Fruit fly (Drosophila melanogaster) whole organism, pupa: ENCODE results near the gene CG15373.

Experiments used
- CG10348 ChIP-seq: fragments of 200-800 bp; sonication (Bioruptor generic); IDR thresholded peaks from 2 replicates; pipeline ENCODE4 v1.3.6; 2022; ENCODE audit warnings: missing biosample characterization, missing genetic modification characterization
- CG12605 ChIP-seq: fragments of 200-800 bp; sonication (Bioruptor generic); IDR thresholded peaks from 2 replicates; pipeline ENCODE4 v1.3.6; 2022; ENCODE audit warnings: missing biosample characterization, missing genetic modification characterization
- CG13204 ChIP-seq: fragments of 200-800 bp; sonication (Bioruptor generic); optimal IDR thresholded peaks from 2 replicates; lab custom pipeline; 2018; ENCODE audit warnings: missing biosample characterization, mild to moderate bottlenecking, missing genetic modification characterization, moderate library complexity
- CG14655 ChIP-seq: fragments of 200-800 bp; sonication (Bioruptor generic); optimal IDR thresholded peaks from 3 replicates; lab custom pipeline; 2017; ENCODE audit warnings: mild to moderate bottlenecking, missing biosample characterization, missing genetic modification reagents, missing genetic modification characterization
- CG15710 ChIP-seq: fragments of 200-800 bp; sonication (Bioruptor generic); optimal IDR thresholded peaks from 2 replicates; lab custom pipeline; 2018; ENCODE audit warnings: missing biosample characterization, mild to moderate bottlenecking, missing genetic modification characterization, moderate library complexity
- CG17806 ChIP-seq: fragments of 200-800 bp; sonication (Bioruptor generic); optimal IDR thresholded peaks from 2 replicates; lab custom pipeline; 2018; ENCODE audit warnings: missing biosample characterization, mild to moderate bottlenecking, missing genetic modification characterization, moderate library complexity
- CG32121 ChIP-seq: fragments of 200-800 bp; sonication (Bioruptor generic); IDR thresholded peaks from 2 replicates; pipeline ENCODE4 v1.3.6; 2022; ENCODE audit warnings: missing biosample characterization, missing genetic modification characterization
- CG34367 ChIP-seq: fragments of 200-800 bp; sonication (Bioruptor generic); optimal IDR thresholded peaks from 2 replicates; lab custom pipeline; 2018; ENCODE audit warnings: missing biosample characterization, mild to moderate bottlenecking, missing genetic modification characterization
- CG4496 ChIP-seq: fragments of 200-800 bp; sonication (Bioruptor generic); IDR thresholded peaks from 3 replicates; pipeline ENCODE4 v1.3.6; 2022; ENCODE audit warnings: missing biosample characterization, missing genetic modification characterization
- CG8159 ChIP-seq: fragments of 200-800 bp; sonication (Bioruptor generic); optimal IDR thresholded peaks from 3 replicates; lab custom pipeline; 2018; ENCODE audit warnings: missing biosample characterization, mild to moderate bottlenecking, missing genetic modification characterization, moderate library complexity
- CG8301 ChIP-seq: fragments of 200-800 bp; sonication (Bioruptor generic); optimal IDR thresholded peaks from 2 replicates; lab custom pipeline; 2018; ENCODE audit warnings: missing biosample characterization, mild to moderate bottlenecking, missing genetic modification characterization
- CG9948 ChIP-seq: fragments of 200-800 bp; sonication (Bioruptor generic); optimal IDR thresholded peaks from 2 replicates; lab custom pipeline; 2018; ENCODE audit warnings: missing biosample characterization, mild to moderate bottlenecking, missing genetic modification characterization, moderate library complexity
- D1 ChIP-seq: fragments of 200-800 bp; sonication (Bioruptor generic); optimal IDR thresholded peaks from 2 replicates; lab custom pipeline; 2018; ENCODE audit warnings: missing biosample characterization, mild to moderate bottlenecking, missing genetic modification characterization, moderate library complexity
- EcR ChIP-seq: fragments of 200-800 bp; sonication (Bioruptor generic); optimal IDR thresholded peaks from 3 replicates; lab custom pipeline; 2019; ENCODE audit warnings: missing biosample characterization, missing genetic modification characterization, mild to moderate bottlenecking, moderate library complexity, missing genetic modification reagents
- Ets98B ChIP-seq: fragments of 200-800 bp; sonication (Bioruptor generic); IDR thresholded peaks from 2 replicates; pipeline ENCODE4 v1.3.6; 2022; ENCODE audit warnings: missing biosample characterization, missing genetic modification characterization
- Pif1A ChIP-seq: fragments of 200-800 bp; sonication (Bioruptor generic); optimal IDR thresholded peaks from 3 replicates; lab custom pipeline; 2016; ENCODE audit warnings: missing biosample characterization, missing genetic modification characterization
- Pif1B ChIP-seq: fragments of 200-800 bp; sonication (Bioruptor generic); optimal IDR thresholded peaks from 3 replicates; lab custom pipeline; 2016; ENCODE audit warnings: missing biosample characterization, missing genetic modification characterization
- Snoo ChIP-seq: fragments of 200-800 bp; sonication (Bioruptor generic); optimal IDR thresholded peaks from 3 replicates; lab custom pipeline; 2017; ENCODE audit warnings: missing biosample characterization, mild to moderate bottlenecking, missing genetic modification characterization, inconsistent platforms
- fd96Ca ChIP-seq: fragments of 200-800 bp; sonication (Bioruptor generic); IDR thresholded peaks from 3 replicates; pipeline ENCODE4 v1.3.6; 2022; ENCODE audit warnings: missing biosample characterization, missing genetic modification characterization
- gl ChIP-seq: fragments of 200-800 bp; sonication (Bioruptor generic); optimal IDR thresholded peaks from 2 replicates; lab custom pipeline; 2018; ENCODE audit warnings: missing biosample characterization, mild to moderate bottlenecking, missing genetic modification characterization
- rn ChIP-seq: fragments of 200-800 bp; sonication (Bioruptor generic); IDR thresholded peaks from 2 replicates; pipeline ENCODE4 v1.3.6; 2022; ENCODE audit warnings: missing biosample characterization, missing genetic modification characterization

Gene CG15373

DNA sequence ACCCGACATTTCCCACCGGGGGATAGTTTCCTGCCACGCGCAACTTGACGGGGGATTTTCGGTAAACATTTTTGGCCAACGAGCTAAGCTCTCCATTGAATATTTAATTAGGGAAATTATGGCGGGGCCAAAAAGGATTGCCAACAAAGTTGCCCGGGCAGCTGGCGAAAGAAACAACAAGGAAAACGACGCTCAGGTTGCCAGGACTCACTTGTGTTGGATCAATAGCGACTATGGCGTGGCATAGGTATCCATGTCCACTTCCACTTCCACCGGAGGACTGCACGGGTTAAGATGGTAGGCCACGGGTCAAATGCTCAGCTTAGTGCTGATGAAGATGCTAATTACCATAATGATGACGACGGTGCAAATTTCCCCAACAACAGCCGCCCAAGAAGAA lies at the start of gene CG15373:
Gene CG15373, plus strand, starts transcription at position 301 of the 400 bp plus-strand sequence.
- no peak for TF ChIP-seq Pif1B (GFP tag; lab: Kevin White, UChicago)
- no peak for TF ChIP-seq CG17806 (tag; lab: Kevin White, UChicago)
- no peak for TF ChIP-seq Snoo (tag; lab: Kevin White, UChicago)
- no peak for TF ChIP-seq rn (GFP tag; lab: Robert Waterston, UW)
- TF ChIP-seq CG9948 (tag; lab: Kevin White, UChicago): no peak
- TF ChIP-seq EcR (GFP tag; lab: Kevin White, UChicago): no peak
- no peak for TF ChIP-seq CG15710 (tag; lab: Kevin White, UChicago)
- no peak for TF ChIP-seq CG12605 (GFP tag; lab: Robert Waterston, UW)

- TF ChIP-seq CG8159 (tag; lab: Kevin White, UChicago) (no peak), CG32121 (GFP tag; lab: Robert Waterston, UW) (no peak), Snoo (tag; lab: Kevin White, UChicago) (no peak), gl (tag; lab: Kevin White, UChicago) (no peak)
These were observed 48.3 kb upstream of the CG15373 start for dm6 chrX:17995535-17995934.

DNA sequence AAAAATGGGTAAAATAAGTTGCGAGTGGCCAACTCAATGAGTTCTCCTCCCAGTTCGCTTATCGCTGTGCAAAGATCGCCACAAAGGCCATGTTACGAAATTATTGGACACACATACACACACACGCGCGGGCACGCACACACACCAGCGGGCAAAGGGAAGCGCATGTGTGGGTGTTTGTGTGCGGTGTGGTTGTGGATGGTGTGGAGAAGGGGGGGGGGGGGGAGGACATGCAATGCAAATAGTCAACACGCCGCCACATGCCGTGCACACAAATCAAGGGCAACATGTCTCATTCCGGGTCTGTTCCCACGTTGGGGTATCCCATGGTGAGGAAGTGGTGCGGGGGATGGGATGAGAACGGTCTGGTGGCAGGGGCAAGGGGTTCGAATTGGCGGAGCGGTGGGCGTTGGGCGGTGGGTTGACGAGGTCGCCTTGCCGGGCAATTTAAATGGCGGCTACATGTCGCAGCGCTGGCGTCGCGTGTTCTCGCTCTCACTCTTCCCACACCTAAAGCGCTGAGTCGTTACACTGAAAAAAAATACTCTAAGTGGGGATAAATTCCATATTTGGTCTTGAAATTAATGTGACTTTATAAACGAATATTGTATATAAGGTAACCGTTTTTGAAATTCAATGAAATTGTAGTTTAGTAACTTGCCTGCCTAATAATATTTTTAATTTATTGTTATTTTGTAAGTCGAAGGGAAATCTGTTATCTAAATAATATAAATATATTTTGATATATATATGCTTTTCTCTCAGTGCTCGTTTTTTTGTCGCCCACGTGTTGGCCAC lies 39.8 kb upstream of the CG15373 start:
- no peak for TF ChIP-seq CG9948 (tag; lab: Kevin White, UChicago)
- TF ChIP-seq rn (GFP tag; lab: Robert Waterston, UW): no peak
- TF ChIP-seq EcR (GFP tag; lab: Kevin White, UChicago): no peak
- TF ChIP-seq D1: no peak
- peak; percentile 10 for TF ChIP-seq CG8159 (tag; lab: Kevin White, UChicago)

- TF ChIP-seq rn (GFP tag; lab: Robert Waterston, UW): no peak
- TF ChIP-seq CG8301 (tag; lab: Kevin White, UChicago): no peak
- TF ChIP-seq EcR (GFP tag; lab: Kevin White, UChicago): no peak
- TF ChIP-seq Pif1B (GFP tag; lab: Kevin White, UChicago): no peak
- TF ChIP-seq CG4496: no peak
- no peak for TF ChIP-seq CG8159 (tag; lab: Kevin White, UChicago)
- TF ChIP-seq gl (tag; lab: Kevin White, UChicago): no peak
- no peak for TF ChIP-seq Ets98B (GFP tag; lab: Robert Waterston, UW)
- TF ChIP-seq D1: no peak
- no peak for TF ChIP-seq Snoo (tag; lab: Kevin White, UChicago)
- no peak for TF ChIP-seq CG9948 (tag; lab: Kevin White, UChicago)
These were observed 36.3 kb upstream of the CG15373 start, which contains the start of gene CG12672 for dm6 chrX:18007506-18007905. Gene CG12672 (minus strand): TSS chrX:18007606.

DNA sequence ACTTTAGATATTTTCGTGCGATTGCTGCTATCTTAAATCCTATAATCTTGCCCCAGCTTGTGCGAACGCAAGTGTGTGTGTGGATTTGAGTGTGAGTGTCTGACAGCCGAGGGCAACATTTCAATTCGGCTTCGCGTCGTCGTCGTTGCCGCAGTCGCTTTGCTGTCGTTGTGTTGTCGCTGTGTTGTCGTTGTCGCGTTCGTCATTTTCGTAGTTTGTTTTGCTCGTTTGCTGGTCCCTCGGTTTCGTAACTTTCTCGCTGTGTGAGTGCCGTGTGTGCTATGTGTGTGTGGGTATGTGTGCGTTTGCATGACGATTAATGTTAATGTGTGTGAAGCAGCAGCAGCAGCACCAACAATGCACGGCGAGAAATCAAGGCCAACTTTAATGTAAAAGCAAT lies 34.4 kb upstream of the CG15373 start:
- TF ChIP-seq CG13204 (GFP tag; lab: Kevin White, UChicago): no peak
- TF ChIP-seq CG9948 (tag; lab: Kevin White, UChicago): no peak
- TF ChIP-seq CG4496: no peak
- TF ChIP-seq Pif1A (GFP tag; lab: Kevin White, UChicago): no peak
- TF ChIP-seq CG8159 (tag; lab: Kevin White, UChicago): no peak
- TF ChIP-seq Ets98B (GFP tag; lab: Robert Waterston, UW): no peak
- TF ChIP-seq D1: no peak
- TF ChIP-seq CG17806 (tag; lab: Kevin White, UChicago): no peak
- TF ChIP-seq CG34367: no peak
- no peak for TF ChIP-seq Snoo (tag; lab: Kevin White, UChicago)
- TF ChIP-seq rn (GFP tag; lab: Robert Waterston, UW): no peak
- no peak for TF ChIP-seq CG8301 (tag; lab: Kevin White, UChicago)
- no peak for TF ChIP-seq gl (tag; lab: Kevin White, UChicago)
- TF ChIP-seq CG12605 (GFP tag; lab: Robert Waterston, UW): no peak

DNA sequence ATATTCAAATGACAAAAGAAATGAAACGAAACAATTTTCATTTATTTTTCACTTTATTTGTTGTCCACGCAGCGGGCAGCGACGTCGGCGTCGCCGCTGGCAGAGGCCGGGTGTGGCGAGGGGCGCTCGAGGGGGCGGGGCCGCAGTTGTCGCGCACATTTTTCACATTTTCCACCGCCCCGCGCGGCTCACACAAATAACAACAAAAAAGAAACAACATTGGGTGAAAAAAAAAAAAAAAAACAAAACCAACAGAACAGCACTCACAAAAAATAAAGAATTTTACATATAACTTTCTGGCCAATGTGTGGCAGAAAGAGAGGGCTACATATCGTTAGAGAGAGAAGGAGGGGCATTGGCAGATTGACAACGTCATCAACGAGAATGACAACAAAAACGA lies 29.2 kb upstream of the CG15373 start:
- TF ChIP-seq Ets98B (GFP tag; lab: Robert Waterston, UW) (peak; percentile 86), CG34367 (no peak), fd96Ca (GFP tag; lab: Robert Waterston, UW) (peak; percentile 82), CG8159 (tag; lab: Kevin White, UChicago) (no peak), CG8301 (tag; lab: Kevin White, UChicago) (peak; percentile 33), CG4496 (peak; percentile 79), CG14655 (GFP tag; lab: Kevin White, UChicago) (peak; percentile 57), CG12605 (GFP tag; lab: Robert Waterston, UW) (peak; percentile 79; the same call in 1 of the 2 replicates), CG15710 (tag; lab: Kevin White, UChicago) (no peak), CG13204 (GFP tag; lab: Kevin White, UChicago) (no peak), CG10348 (no peak), rn (GFP tag; lab: Robert Waterston, UW) (peak; percentile 71), EcR (GFP tag; lab: Kevin White, UChicago) (no peak), gl (tag; lab: Kevin White, UChicago) (no peak), CG32121 (GFP tag; lab: Robert Waterston, UW) (peak; percentile 92), D1 (no peak)
